Worm (Caenorhabditis elegans) whole organism, L4 larva: ENCODE results near the gene nlp-25.

Source experiments
- F10B5.3 ChIP-seq: sonication (generic microtip); optimal IDR thresholded peaks from 2 replicates; lab custom pipeline; 2016; ENCODE audit warnings: mild to moderate bottlenecking, missing genetic modification characterization, missing compliant biosample characterization
- F49E8.2 ChIP-seq: sonication (generic microtip); optimal IDR thresholded peaks from 2 replicates; lab custom pipeline; 2016; ENCODE audit warnings: missing compliant biosample characterization, mild to moderate bottlenecking, missing genetic modification characterization, borderline replicate concordance
- T20F7.1 ChIP-seq: fragments of 200-800 bp; sonication (Bioruptor generic); optimal IDR thresholded peaks from 2 replicates; lab custom pipeline; 2018; ENCODE audit warnings: mild to moderate bottlenecking, missing genetic modification characterization, missing compliant biosample characterization
- T26A8.4 ChIP-seq: fragments of 200-800 bp; sonication (Bioruptor generic); IDR thresholded peaks from 2 replicates; pipeline ENCODE4 v1.3.6; 2022; ENCODE audit warnings: missing genetic modification characterization, missing compliant biosample characterization
- Y105C5A.15 ChIP-seq: fragments of 200-800 bp; sonication (Bioruptor generic); IDR thresholded peaks from 2 replicates; pipeline ENCODE4 v1.3.6; 2022; ENCODE audit warnings: missing genetic modification characterization, missing compliant biosample characterization
- ZK546.5 ChIP-seq, 2 experiments: sonication (generic microtip); optimal IDR thresholded peaks; 2 replicates each; lab custom pipeline; 2017; ENCODE audit warnings: missing biosample characterization in 2 of 2, missing genetic modification characterization in 2 of 2
- aly-2 ChIP-seq: sonication (generic microtip); optimal IDR thresholded peaks from 2 replicates; lab custom pipeline; 2018; ENCODE audit warnings: missing biosample characterization, missing genetic modification characterization
- ama-1 ChIP-seq: fragments of 150-350 bp; optimal IDR thresholded peaks from 2 replicates; lab custom pipeline; 2014; ENCODE audit warnings: inconsistent platforms, mixed read lengths
- arid-1 ChIP-seq: fragments of 200-800 bp; sonication (Bioruptor generic); conservative IDR thresholded peaks from 2 replicates; pipeline ENCODE4 v1.3.6; 2022; ENCODE audit warnings: missing genetic modification reagents, missing genetic modification characterization, missing compliant biosample characterization
- ceh-28 ChIP-seq: fragments of 150-350 bp; optimal IDR thresholded peaks from 2 replicates; lab custom pipeline; 2014; ENCODE audit warnings: missing biosample characterization, missing genetic modification reagents, missing genetic modification characterization
- ceh-32 ChIP-seq: sonication (generic microtip); optimal IDR thresholded peaks from 2 replicates; lab custom pipeline; 2016; ENCODE audit warnings: mild to moderate bottlenecking, missing genetic modification characterization, missing compliant biosample characterization; ENCODE audit not compliant: poor library complexity
- ceh-82 ChIP-seq: sonication (generic microtip); optimal IDR thresholded peaks from 2 replicates; lab custom pipeline; 2017; ENCODE audit warnings: missing biosample characterization, missing genetic modification characterization
- cey-2 ChIP-seq: sonication (generic microtip); optimal IDR thresholded peaks from 3 replicates; lab custom pipeline; 2017; ENCODE audit warnings: missing genetic modification characterization, mild to moderate bottlenecking, missing compliant biosample characterization, antibody characterized with exemption, borderline replicate concordance; ENCODE audit not compliant: insufficient read depth
- daf-16 ChIP-seq, 3 experiments: sonication (generic microtip); optimal IDR thresholded peaks; 2 replicates each; lab custom pipeline; 2016 to 2017; ENCODE audit warnings: missing genetic modification characterization in 3 of 3, missing genetic modification reagents in 3 of 3, mild to moderate bottlenecking in 2 of 3, missing compliant biosample characterization in 2 of 3, missing biosample characterization in 1 of 3, moderate library complexity in 1 of 3
- daf-19 ChIP-seq: fragments of 200-800 bp; sonication (Bioruptor generic); conservative IDR thresholded peaks from 2 replicates; pipeline ENCODE4 v1.3.6; 2022; ENCODE audit warnings: missing genetic modification characterization, missing compliant biosample characterization
- dmd-8 ChIP-seq: fragments of 200-800 bp; sonication (Bioruptor generic); IDR thresholded peaks from 2 replicates; pipeline ENCODE4 v1.3.6; 2022; ENCODE audit warnings: missing genetic modification characterization, missing compliant biosample characterization
- dpl-1 ChIP-seq: fragments of 150-350 bp; optimal IDR thresholded peaks from 2 replicates; lab custom pipeline; 2014; ENCODE audit warnings: missing biosample characterization, missing genetic modification reagents, missing genetic modification characterization
- lin-29 ChIP-seq: fragments of 200-800 bp; sonication (Bioruptor generic); IDR thresholded peaks from 2 replicates; pipeline ENCODE4 v1.3.6; 2022; ENCODE audit warnings: missing genetic modification reagents, missing genetic modification characterization, missing compliant biosample characterization
- lin-39 ChIP-seq: fragments of 150-350 bp; optimal IDR thresholded peaks from 2 replicates; lab custom pipeline; 2014; ENCODE audit warnings: missing biosample characterization, missing genetic modification reagents, missing genetic modification characterization
- lir-3 ChIP-seq: sonication (generic microtip); optimal IDR thresholded peaks from 2 replicates; lab custom pipeline; 2016; ENCODE audit warnings: mild to moderate bottlenecking, missing genetic modification characterization, missing compliant biosample characterization
- mdl-1 ChIP-seq, 2 experiments: fragments of 150-350 bp in 1 of 2; sonication (generic microtip) in 1 of 2; optimal IDR thresholded peaks; 2 replicates each; lab custom pipeline; 2014 to 2017; ENCODE audit warnings: missing biosample characterization in 2 of 2, missing genetic modification characterization in 2 of 2
- mep-1 ChIP-seq: fragments of 150-350 bp; sonication (generic microtip); optimal IDR thresholded peaks from 3 replicates; lab custom pipeline; 2014; ENCODE audit warnings: missing biosample characterization, missing genetic modification characterization
- mxl-3 ChIP-seq: fragments of 200-800 bp; sonication (Bioruptor generic); optimal IDR thresholded peaks from 2 replicates; lab custom pipeline; 2018; ENCODE audit warnings: mild to moderate bottlenecking, missing genetic modification characterization, missing compliant biosample characterization
- nhr-102 ChIP-seq: sonication (generic microtip); optimal IDR thresholded peaks from 2 replicates; lab custom pipeline; 2016; ENCODE audit warnings: mild to moderate bottlenecking, missing genetic modification characterization, moderate library complexity, missing compliant biosample characterization
- nhr-28 ChIP-seq: fragments of 150-350 bp; optimal IDR thresholded peaks from 2 replicates; lab custom pipeline; 2014; ENCODE audit warnings: missing biosample characterization, missing genetic modification characterization
- nhr-77 ChIP-seq: fragments of 150-350 bp; optimal IDR thresholded peaks from 2 replicates; lab custom pipeline; 2014; ENCODE audit warnings: missing biosample characterization, missing genetic modification characterization
- php-3 ChIP-seq: fragments of 200-800 bp; sonication (Bioruptor generic); IDR thresholded peaks from 2 replicates; pipeline ENCODE4 v1.3.6; 2022; ENCODE audit warnings: missing genetic modification reagents, missing genetic modification characterization, missing compliant biosample characterization
- rbr-2 ChIP-seq: sonication (generic microtip); optimal IDR thresholded peaks from 2 replicates; lab custom pipeline; 2016; ENCODE audit warnings: missing genotype, missing genetic modification characterization, missing compliant biosample characterization
- saeg-2 ChIP-seq: fragments of 200-800 bp; sonication (Bioruptor generic); IDR thresholded peaks from 2 replicates; pipeline ENCODE4 v1.3.6; 2022; ENCODE audit warnings: missing genetic modification reagents, missing genetic modification characterization, missing compliant biosample characterization
- skn-1 ChIP-seq: fragments of 150-350 bp; optimal IDR thresholded peaks from 2 replicates; lab custom pipeline; 2014; ENCODE audit warnings: missing biosample characterization, missing genetic modification characterization
- spr-1 ChIP-seq: sonication (generic microtip); optimal IDR thresholded peaks from 2 replicates; lab custom pipeline; 2016; ENCODE audit warnings: mild to moderate bottlenecking, missing genetic modification characterization, missing compliant biosample characterization
- spr-3 ChIP-seq: fragments of 200-800 bp; sonication (Bioruptor generic); optimal IDR thresholded peaks from 2 replicates; lab custom pipeline; 2018; ENCODE audit warnings: mild to moderate bottlenecking, missing genetic modification characterization, missing compliant biosample characterization
- tra-1 ChIP-seq: fragments of 200-800 bp; sonication (Bioruptor generic); IDR thresholded peaks from 2 replicates; pipeline ENCODE4 v1.3.6; 2022; ENCODE audit warnings: missing genetic modification reagents, missing genetic modification characterization, missing compliant biosample characterization
- unc-39 ChIP-seq: sonication (generic microtip); optimal IDR thresholded peaks from 2 replicates; lab custom pipeline; 2017; ENCODE audit warnings: missing biosample characterization, missing genetic modification characterization
- unc-62 ChIP-seq, 3 experiments: fragments of 150-350 bp in 1 of 3; sonication (generic microtip); optimal IDR thresholded peaks in 2 of 3; peaks in 1 of 3; 1 replicate in 1 of 3; 2 replicates in 2 of 3; lab custom pipeline; 2014 to 2017; ENCODE audit warnings: missing biosample characterization in 3 of 3, missing genetic modification characterization in 3 of 3, missing genetic modification reagents in 3 of 3, missing genotype in 1 of 3
- vab-7 ChIP-seq: fragments of 200-800 bp; sonication (Bioruptor generic); IDR thresholded peaks from 2 replicates; pipeline ENCODE4 v1.3.6; 2022; ENCODE audit warnings: missing genetic modification reagents, missing genetic modification characterization, missing compliant biosample characterization

nlp-25 gene

ce11 chrV:19622440-19622914 lies 16.5 kb downstream of the nlp-25 start, which contains the start of gene Y43F8C.3 (continued):
- 0 out of 2 replicates have a peak, but pooled peaks have one; percentile 41 for TF ChIP-seq dmd-8
- no peak for TF ChIP-seq php-3
- TF ChIP-seq mep-1, result peak; percentile 88
- TF ChIP-seq mdl-1 (tag; optimal IDR thresholded peaks at IDR 0.05; lab: Kevin White, UChicago), result peak; percentile 26 to 86
- TF ChIP-seq arid-1, result 0 out of 2 replicates have a peak, but pooled peaks have one; percentile 47
- TF ChIP-seq nhr-102 (tag; lab: Kevin White, UChicago), result no peak
- TF ChIP-seq tra-1 (GFP tag; lab: Robert Waterston, UW), result no peak
- TF ChIP-seq lin-29 (GFP tag; lab: Robert Waterston, UW), result no peak
- no peak for TF ChIP-seq ZK546.5 (tag; optimal IDR thresholded peaks at IDR 0.05; lab: Kevin White, UChicago)
- peak in 1 of 2 experiments; percentile 91 for TF ChIP-seq unc-62 (GFP tag; optimal IDR thresholded peaks at IDR 0.05 in 1 of 2; lab: Kevin White, UChicago)
- TF ChIP-seq unc-62 (tag; optimal IDR thresholded peaks at IDR 0.05; lab: Kevin White, UChicago), result no peak
- TF ChIP-seq skn-1 (tag; lab: Kevin White, UChicago), result no peak
- TF ChIP-seq unc-39, result no peak
- TF ChIP-seq saeg-2, result no peak
- no peak for TF ChIP-seq spr-1
- peak; percentile 56 for TF ChIP-seq nhr-28 (tag; lab: Kevin White, UChicago)
- TF ChIP-seq ceh-82 (tag; lab: Kevin White, UChicago), result no peak
- TF ChIP-seq mxl-3 (GFP tag; lab: Kevin White, UChicago), result peak; percentile 82
- no peak for TF ChIP-seq ama-1
- 0 out of 2 replicates have a peak, but pooled peaks have one; percentile 5 for TF ChIP-seq vab-7 (GFP tag; lab: Robert Waterston, UW)
- TF ChIP-seq rbr-2, result peak; percentile 27
- peak; percentile 45 for TF ChIP-seq nhr-77 (tag; lab: Kevin White, UChicago)
- TF ChIP-seq daf-19 (GFP tag; lab: Robert Waterston, UW), result no peak

DNA sequence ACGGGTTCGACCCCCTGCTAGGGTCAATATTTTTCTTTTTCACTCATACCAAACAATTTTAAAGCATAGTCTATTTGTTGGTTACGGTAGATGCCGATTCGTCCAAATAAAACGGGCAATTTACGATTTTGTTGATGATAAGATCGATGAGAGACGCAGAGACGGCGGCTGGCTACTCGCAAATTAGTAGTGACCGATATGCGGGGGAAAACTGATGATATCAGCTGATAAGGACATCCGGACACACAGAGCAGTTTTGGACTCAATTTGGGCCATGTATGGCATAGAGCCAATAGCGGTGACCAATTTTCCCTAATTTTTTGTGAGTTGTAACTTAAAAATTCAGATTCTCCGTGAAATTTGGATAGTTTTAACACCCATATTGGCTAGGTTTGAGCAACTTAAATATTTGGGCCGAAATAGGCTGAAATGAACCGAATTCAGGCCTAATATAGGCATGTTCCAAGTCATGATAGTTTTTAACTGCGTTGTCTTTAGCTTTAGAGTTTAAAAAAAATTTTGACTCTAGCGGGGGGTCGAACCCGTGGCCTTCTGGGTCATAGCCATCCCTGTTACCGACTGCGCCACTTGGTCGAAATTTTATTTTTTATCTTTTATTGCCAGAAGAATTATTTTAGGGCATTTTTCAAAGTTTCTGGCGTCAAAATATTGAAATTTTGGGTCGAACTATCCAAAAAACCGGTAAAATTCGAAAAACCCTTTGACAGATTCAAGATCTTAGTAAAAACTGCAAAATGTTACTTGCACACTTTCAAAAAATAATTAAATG lies 17.7 kb downstream of the nlp-25 start:
- TF ChIP-seq arid-1, result no peak
- TF ChIP-seq daf-16 (GFP tag; optimal IDR thresholded peaks at IDR 0.05; lab: Kevin White, UChicago), result no peak
- peak; percentile 16 for TF ChIP-seq daf-16 (tag; optimal IDR thresholded peaks at IDR 0.05; lab: Kevin White, UChicago)

DNA sequence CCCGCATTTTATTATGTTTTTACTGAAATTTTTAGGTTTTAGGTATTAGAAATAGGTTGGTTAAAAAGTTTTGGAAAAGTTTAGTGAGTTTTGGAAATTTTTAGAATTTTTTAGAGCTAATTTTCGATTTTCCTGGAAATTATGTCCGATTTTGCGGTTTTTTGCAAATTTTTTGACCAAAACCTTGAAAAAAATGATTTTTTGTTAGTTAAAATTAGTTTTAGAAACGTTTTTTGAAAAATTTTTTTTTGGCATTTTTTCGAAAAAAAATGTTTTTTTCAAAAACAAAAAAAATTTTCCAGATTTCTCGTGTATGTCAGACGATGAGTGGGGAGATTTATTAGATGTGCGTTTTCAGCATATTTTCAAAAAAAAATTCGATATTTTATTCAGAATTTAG lies 18.8 kb downstream of the nlp-25 start, which contains the start of gene dyf-19:
TSS of gene dyf-19 (plus strand) at position 301 of the 400 bp plus-strand sequence.
- no peak for TF ChIP-seq T20F7.1 (GFP tag; lab: Kevin White, UChicago)
- no peak for TF ChIP-seq F49E8.2 (tag; lab: Kevin White, UChicago)
- TF ChIP-seq skn-1 (tag; lab: Kevin White, UChicago), result no peak
- TF ChIP-seq lir-3 (tag; lab: Kevin White, UChicago), result no peak
- no peak for TF ChIP-seq mxl-3 (GFP tag; lab: Kevin White, UChicago)
- TF ChIP-seq lin-39 (tag; lab: Kevin White, UChicago), result no peak
- no peak for TF ChIP-seq ZK546.5 (tag; optimal IDR thresholded peaks at IDR 0.05; lab: Kevin White, UChicago)
- TF ChIP-seq spr-3 (GFP tag; lab: Kevin White, UChicago), result no peak
- no peak for TF ChIP-seq ceh-28 (tag; lab: Kevin White, UChicago)
- TF ChIP-seq dpl-1, result no peak
- TF ChIP-seq cey-2, result no peak
- no peak for TF ChIP-seq saeg-2
- TF ChIP-seq mdl-1 (tag; optimal IDR thresholded peaks at IDR 0.05; lab: Kevin White, UChicago), result no peak
- TF ChIP-seq aly-2 (tag; lab: Kevin White, UChicago), result no peak
- TF ChIP-seq Y105C5A.15 (GFP tag; lab: Robert Waterston, UW), result no peak
- TF ChIP-seq ceh-32 (tag; lab: Kevin White, UChicago), result no peak
- TF ChIP-seq daf-19 (GFP tag; lab: Robert Waterston, UW), result no peak
- TF ChIP-seq F10B5.3 (tag; lab: Kevin White, UChicago), result no peak
- TF ChIP-seq ceh-82 (tag; lab: Kevin White, UChicago), result no peak
- no peak for TF ChIP-seq T26A8.4 (GFP tag; lab: Robert Waterston, UW)
